Comparison of ENCODE assay signal across 1 worm cellular context in genomic region chrX:12875649-12876048, ce11.
TF ChIP-seq lines count a peak whose summit lies in the region.

No protein-coding gene starts in this region.

TF ChIP-seq in whole organism, L1 larva, 84 proteins besides CTCF, POLR2A, EP300 and RAD21 (continued from another document):
- TF ChIP-seq irx-1 (tag; optimal IDR thresholded peaks at IDR 0.05; lab: Kevin White, UChicago) (peak; percentile 11), lsy-2 (tag; optimal IDR thresholded peaks at IDR 0.05; lab: Kevin White, UChicago) (no peak), nhr-71 (tag; optimal IDR thresholded peaks at IDR 0.05; lab: Kevin White, UChicago) (peak; percentile 72), rnt-1 (tag; optimal IDR thresholded peaks at IDR 0.05; lab: Kevin White, UChicago) (peak; percentile 18), lin-35 (GFP tag; optimal IDR thresholded peaks at IDR 0.05; lab: Kevin White, UChicago) (peak in 1 of 2 experiments; percentile 20), ama-1 (optimal IDR thresholded peaks at IDR 0.05; lab: Kevin White, UChicago) (no peak), pax-3 (tag; optimal IDR thresholded peaks at IDR 0.05; lab: Kevin White, UChicago) (no peak)
